Worm (Caenorhabditis elegans) whole organism, L4/young adult: ENCODE data around the gene stau-1.

Experiments
- W03F9.2 ChIP-seq: fragments of 150-350 bp; optimal IDR thresholded peaks from 2 replicates; lab custom pipeline; 2014; ENCODE audit warnings: missing biosample characterization, missing genetic modification characterization
- dao-5 ChIP-seq: sonication (generic microtip); optimal IDR thresholded peaks from 2 replicates; lab custom pipeline; 2016; ENCODE audit warnings: missing genotype, missing genetic modification characterization, moderate library complexity, missing compliant biosample characterization
- him-1 ChIP-seq: sonication (generic microtip); optimal IDR thresholded peaks from 2 replicates; lab custom pipeline; 2016; ENCODE audit warnings: missing genotype, missing genetic modification reagents, missing genetic modification characterization, missing compliant biosample characterization

DNA sequence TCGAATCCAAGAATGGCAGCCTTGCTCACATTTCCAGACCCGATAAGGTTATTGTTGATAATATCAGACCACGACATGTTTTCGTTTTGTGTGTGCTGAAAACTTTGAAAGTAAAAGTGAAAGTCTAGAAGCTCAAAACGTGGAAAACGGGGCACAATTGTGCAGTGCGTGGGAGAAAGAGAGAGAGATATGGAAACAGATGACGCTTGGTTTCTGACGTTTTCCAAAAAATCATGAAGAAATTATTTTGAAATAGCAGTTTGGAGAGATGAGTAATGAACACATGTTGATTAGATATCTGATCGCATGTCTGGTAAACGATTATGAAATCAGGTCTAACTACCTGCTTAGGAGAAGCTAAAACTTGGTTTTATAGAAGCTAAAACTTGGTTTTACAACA is 45.5 kb upstream of the stau-1 start, which contains the start of gene pfn-3:
- TF ChIP-seq dao-5 (tag; lab: Kevin White, UChicago) (no peak), him-1 (tag; lab: Kevin White, UChicago) (no peak), W03F9.2 (tag; lab: Kevin White, UChicago) (no peak)
